Worm (Caenorhabditis elegans): ENCODE data around the gene F13A2.3.

The F13A2.3 gene

ce11 chrV:4375807-4376564, 20.2 kb downstream of the F13A2.3 start, which contains the start of gene F32D1.7:
F32D1.7 (minus strand) TSS chrV:4376173.
- TF ChIP-seq dao-5 (tag; optimal IDR thresholded peaks at IDR 0.05) = no peak
- TF ChIP-seq him-1 (tag; optimal IDR thresholded peaks at IDR 0.05) = no peak
- peak; percentile 11 for TF ChIP-seq W03F9.2 (tag; optimal IDR thresholded peaks at IDR 0.05)

ce11 chrV:4374625-4375024, 21.5 kb downstream of the F13A2.3 start, which contains the start of gene neg-1:
neg-1 (minus strand) TSS chrV:4374874.
- TF ChIP-seq him-1 (tag; optimal IDR thresholded peaks at IDR 0.05) (no peak), dao-5 (tag; optimal IDR thresholded peaks at IDR 0.05) (no peak), W03F9.2 (tag; optimal IDR thresholded peaks at IDR 0.05) (no peak)

ce11 chrV:4373656-4374055, 22.5 kb downstream of the F13A2.3 start:
- TF ChIP-seq him-1 (tag; optimal IDR thresholded peaks at IDR 0.05) = no peak
- TF ChIP-seq W03F9.2 (tag; optimal IDR thresholded peaks at IDR 0.05) = no peak
- no peak for TF ChIP-seq dao-5 (tag; optimal IDR thresholded peaks at IDR 0.05)

ce11 chrV:4372986-4373385, 23.2 kb downstream of the F13A2.3 start:
- TF ChIP-seq dao-5 (tag; optimal IDR thresholded peaks at IDR 0.05) (no peak), him-1 (tag; optimal IDR thresholded peaks at IDR 0.05) (no peak), W03F9.2 (tag; optimal IDR thresholded peaks at IDR 0.05) (no peak)

ce11 chrV:4371309-4371933, 24.7 kb downstream of the F13A2.3 start, which contains the start of the genes gmpr-1 and fipp-1:
gmpr-1 (minus strand) TSS chrV:4371383.
fipp-1 (plus strand) TSS chrV:4371807.
- TF ChIP-seq him-1 (tag; optimal IDR thresholded peaks at IDR 0.05) (no peak), W03F9.2 (tag; optimal IDR thresholded peaks at IDR 0.05) (peak; percentile 6), dao-5 (tag; optimal IDR thresholded peaks at IDR 0.05) (no peak)

- TF ChIP-seq him-1 (tag; optimal IDR thresholded peaks at IDR 0.05) (no peak), W03F9.2 (tag; optimal IDR thresholded peaks at IDR 0.05) (no peak), dao-5 (tag; optimal IDR thresholded peaks at IDR 0.05) (no peak)
Observed at ce11 chrV:4370515-4370914, 25.6 kb downstream of the F13A2.3 start.

- TF ChIP-seq W03F9.2 (tag; optimal IDR thresholded peaks at IDR 0.05) (no peak), him-1 (tag; optimal IDR thresholded peaks at IDR 0.05) (no peak), dao-5 (tag; optimal IDR thresholded peaks at IDR 0.05) (no peak)
Observed at ce11 chrV:4366440-4366839, 29.7 kb downstream of the F13A2.3 start, which contains the start of gene F32D1.11. F32D1.11 (minus strand) TSS chrV:4366540.

ce11 chrV:4364517-4364916, 31.6 kb downstream of the F13A2.3 start, which contains the start of gene grl-13:
grl-13 (minus strand) TSS chrV:4364617.
- TF ChIP-seq him-1 (tag; optimal IDR thresholded peaks at IDR 0.05) (no peak), W03F9.2 (tag; optimal IDR thresholded peaks at IDR 0.05) (no peak), dao-5 (tag; optimal IDR thresholded peaks at IDR 0.05) (no peak)

ce11 chrV:4361505-4361904, 34.7 kb downstream of the F13A2.3 start, which contains the start of gene F32D1.3:
F32D1.3 (minus strand) TSS chrV:4361569.
- TF ChIP-seq W03F9.2 (tag; optimal IDR thresholded peaks at IDR 0.05) (no peak), him-1 (tag; optimal IDR thresholded peaks at IDR 0.05) (no peak)

ce11 chrV:4360018-4360417, 36.1 kb downstream of the F13A2.3 start:
- TF ChIP-seq W03F9.2 (tag; optimal IDR thresholded peaks at IDR 0.05) (no peak), dao-5 (tag; optimal IDR thresholded peaks at IDR 0.05) (no peak), him-1 (tag; optimal IDR thresholded peaks at IDR 0.05) (no peak)

- TF ChIP-seq him-1 (tag; optimal IDR thresholded peaks at IDR 0.05) = no peak
- no peak for TF ChIP-seq W03F9.2 (tag; optimal IDR thresholded peaks at IDR 0.05)
- TF ChIP-seq dao-5 (tag; optimal IDR thresholded peaks at IDR 0.05) = no peak
Observed at ce11 chrV:4359127-4359526, 37.0 kb downstream of the F13A2.3 start.

- TF ChIP-seq dao-5 (tag; optimal IDR thresholded peaks at IDR 0.05) = no peak
- no peak for TF ChIP-seq him-1 (tag; optimal IDR thresholded peaks at IDR 0.05)
- TF ChIP-seq W03F9.2 (tag; optimal IDR thresholded peaks at IDR 0.05) = no peak
Observed at ce11 chrV:4357369-4357768, 38.8 kb downstream of the F13A2.3 start.

ce11 chrV:4356047-4356612, 40.0 kb downstream of the F13A2.3 start:
- TF ChIP-seq dao-5 (tag; optimal IDR thresholded peaks at IDR 0.05) (no peak), W03F9.2 (tag; optimal IDR thresholded peaks at IDR 0.05) (no peak), him-1 (tag; optimal IDR thresholded peaks at IDR 0.05) (no peak)

- TF ChIP-seq him-1 (tag; optimal IDR thresholded peaks at IDR 0.05) (no peak), W03F9.2 (tag; optimal IDR thresholded peaks at IDR 0.05) (no peak), dao-5 (tag; optimal IDR thresholded peaks at IDR 0.05) (no peak)
Observed at ce11 chrV:4346799-4347198, 49.4 kb downstream of the F13A2.3 start, which contains the start of gene mcm-7. mcm-7 (plus strand) TSS chrV:4347166.

All from whole organism, L4/young adult.